Fruit fly (Drosophila melanogaster): ENCODE measurements around the gene mRpL19.

dm6 chr3R:8668024-8668856, 5.7 kb upstream of the mRpL19 start:
- TF ChIP-seq ovo (GFP tag; optimal IDR thresholded peaks at IDR 0.05) = no peak
- TF ChIP-seq CG12768 (GFP tag; optimal IDR thresholded peaks at IDR 0.05) = peak; percentile 5
- TF ChIP-seq Hr96 (GFP tag; optimal IDR thresholded peaks at IDR 0.05) = no peak
- no peak for TF ChIP-seq cnc (optimal IDR thresholded peaks at IDR 0.05)
- TF ChIP-seq Clk (GFP tag; optimal IDR thresholded peaks at IDR 0.05) = no peak
- TF ChIP-seq CG7101 (tag; optimal IDR thresholded peaks at IDR 0.05) = no peak
- no peak for TF ChIP-seq cic (GFP tag; optimal IDR thresholded peaks at IDR 0.05)
- no peak for TF ChIP-seq CG14711 (tag; optimal IDR thresholded peaks at IDR 0.05)
- TF ChIP-seq Mnt (GFP tag; optimal IDR thresholded peaks at IDR 0.05) = no peak
- peak; percentile 76 for TF ChIP-seq kay (GFP tag; ENCODE audit: borderline replicate concordance)
- no peak for TF ChIP-seq bab1 (GFP tag; optimal IDR thresholded peaks at IDR 0.05)
- no peak for TF ChIP-seq Crg-1 (GFP tag; optimal IDR thresholded peaks at IDR 0.05)
- no peak for TF ChIP-seq tj (GFP tag; optimal IDR thresholded peaks at IDR 0.05)
